Fruit fly (Drosophila melanogaster): ENCODE data around the gene GstD5.

The GstD5 gene

dm6 chr3R:12369793-12370642 lies 5.5 kb upstream of the GstD5 start:
- TF ChIP-seq EcR (GFP tag; optimal IDR thresholded peaks at IDR 0.05) (no peak), CG12605 (GFP tag; IDR thresholded peaks at IDR 0.05) (no peak)

dm6 chr3R:12370643-12370995 lies 4.9 kb upstream of the GstD5 start:
- TF ChIP-seq rn (GFP tag; IDR thresholded peaks at IDR 0.05) (no peak), EcR (GFP tag; optimal IDR thresholded peaks at IDR 0.05) (peak; percentile 84), CG12605 (GFP tag; IDR thresholded peaks at IDR 0.05) (peak; percentile 10; the same call in 1 of the 2 replicates)

dm6 chr3R:12371671-12372070 lies 3.9 kb upstream of the GstD5 start, which contains the start of gene GstD2:
TSS of gene GstD2 (plus strand) at chr3R:12371971.
- no peak for TF ChIP-seq CG17806 (tag; optimal IDR thresholded peaks at IDR 0.05)
- no peak for TF ChIP-seq CG34367 (tag; optimal IDR thresholded peaks at IDR 0.05)
- no peak for TF ChIP-seq Snoo (tag; optimal IDR thresholded peaks at IDR 0.05)

- peak; percentile 25 for TF ChIP-seq EcR (GFP tag; optimal IDR thresholded peaks at IDR 0.05)
- no peak for TF ChIP-seq CG10348 (GFP tag; IDR thresholded peaks at IDR 0.05)
These were observed 2.7 kb upstream of the GstD5 start, which contains the start of gene GstD3 for dm6 chr3R:12372800-12373199. TSS of gene GstD3 (plus strand) at chr3R:12373068.

dm6 chr3R:12373800-12374199 lies 1.7 kb upstream of the GstD5 start, which contains the start of gene GstD4:
TSS of gene GstD4 (plus strand) at chr3R:12374100.
- TF ChIP-seq EcR (GFP tag; optimal IDR thresholded peaks at IDR 0.05) (peak; percentile 21), D1 (tag; optimal IDR thresholded peaks at IDR 0.05) (no peak)

- TF ChIP-seq Pif1A (GFP tag; optimal IDR thresholded peaks at IDR 0.05): no peak
- no peak for TF ChIP-seq CG15710 (tag; optimal IDR thresholded peaks at IDR 0.05)
- no peak for TF ChIP-seq rn (GFP tag; IDR thresholded peaks at IDR 0.05)
- no peak for TF ChIP-seq EcR (GFP tag; optimal IDR thresholded peaks at IDR 0.05)
- TF ChIP-seq CG9948 (tag; optimal IDR thresholded peaks at IDR 0.05): no peak
- no peak for TF ChIP-seq CG14655 (GFP tag; optimal IDR thresholded peaks at IDR 0.05)
- TF ChIP-seq CG8159 (tag; optimal IDR thresholded peaks at IDR 0.05): no peak
- TF ChIP-seq CG13204 (GFP tag; optimal IDR thresholded peaks at IDR 0.05): no peak
- no peak for TF ChIP-seq CG12605 (GFP tag; IDR thresholded peaks at IDR 0.05)
- TF ChIP-seq fd96Ca (GFP tag; IDR thresholded peaks at IDR 0.05): no peak
These were observed 1.3 kb downstream of the GstD5 start, which contains the start of gene GstD6 for dm6 chr3R:12376828-12377227. TSS of gene GstD6 (plus strand) at chr3R:12377128.

- TF ChIP-seq CG9948 (tag; optimal IDR thresholded peaks at IDR 0.05) (no peak), D1 (tag; optimal IDR thresholded peaks at IDR 0.05) (no peak), EcR (GFP tag; optimal IDR thresholded peaks at IDR 0.05) (no peak), Pif1A (GFP tag; optimal IDR thresholded peaks at IDR 0.05) (no peak), CG14655 (GFP tag; optimal IDR thresholded peaks at IDR 0.05) (no peak), CG4496 (GFP tag; IDR thresholded peaks at IDR 0.05) (no peak), Pif1B (GFP tag; optimal IDR thresholded peaks at IDR 0.05) (no peak), fd96Ca (GFP tag; IDR thresholded peaks at IDR 0.05) (no peak), CG17806 (tag; optimal IDR thresholded peaks at IDR 0.05) (no peak), rn (GFP tag; IDR thresholded peaks at IDR 0.05) (no peak), CG8301 (tag; optimal IDR thresholded peaks at IDR 0.05) (no peak), CG13204 (GFP tag; optimal IDR thresholded peaks at IDR 0.05) (no peak), CG34367 (tag; optimal IDR thresholded peaks at IDR 0.05) (no peak), CG15710 (tag; optimal IDR thresholded peaks at IDR 0.05) (no peak)
These were observed 2.7 kb downstream of the GstD5 start, which contains the start of gene GstD7 for dm6 chr3R:12378200-12378599. TSS of gene GstD7 (plus strand) at chr3R:12378500.

dm6 chr3R:12379249-12379648 lies 3.7 kb downstream of the GstD5 start:
- TF ChIP-seq CG32121 (GFP tag; IDR thresholded peaks at IDR 0.05): no peak
- TF ChIP-seq fd96Ca (GFP tag; IDR thresholded peaks at IDR 0.05): no peak
- no peak for TF ChIP-seq CG34367 (tag; optimal IDR thresholded peaks at IDR 0.05)

dm6 chr3R:12379708-12380107 lies 4.2 kb downstream of the GstD5 start, which contains the start of gene GstD8:
TSS of gene GstD8 (plus strand) at chr3R:12380008.
- TF ChIP-seq CG34367 (tag; optimal IDR thresholded peaks at IDR 0.05) (no peak), CG17806 (tag; optimal IDR thresholded peaks at IDR 0.05) (no peak)
